Fruit fly (Drosophila melanogaster) whole organism, embryonic: ENCODE data around the gene dmrt11E.

Experiments used
- Aef1 ChIP-seq: fragments of 200-800 bp; sonication (Bioruptor generic); IDR thresholded peaks from 3 replicates; pipeline ENCODE4 v1.3.6; 2022; ENCODE audit warnings: missing biosample characterization, missing genetic modification characterization
- Blimp-1 ChIP-seq: fragments of 200-800 bp; sonication (Bioruptor generic); optimal IDR thresholded peaks from 3 replicates; lab custom pipeline; 2018; ENCODE audit warnings: missing biosample characterization, missing genetic modification characterization, mild to moderate bottlenecking, moderate library complexity, missing genetic modification reagents
- CG10462 ChIP-seq: fragments of 200-800 bp; sonication (Bioruptor generic); optimal IDR thresholded peaks from 2 replicates; lab custom pipeline; 2016; ENCODE audit warnings: missing biosample characterization, missing genetic modification characterization
- CG10654 ChIP-seq: fragments of 200-800 bp; sonication (Bioruptor generic); optimal IDR thresholded peaks from 2 replicates; lab custom pipeline; 2016; ENCODE audit warnings: missing biosample characterization, missing genetic modification characterization
- CG11247 ChIP-seq: fragments of 200-800 bp; sonication (Bioruptor generic); IDR thresholded peaks from 2 replicates; pipeline ENCODE4 v1.3.6; 2022; ENCODE audit warnings: missing biosample characterization, missing genetic modification characterization
- CG12236 ChIP-seq: fragments of 200-800 bp; sonication (Bioruptor generic); optimal IDR thresholded peaks from 2 replicates; lab custom pipeline; 2016; ENCODE audit warnings: missing biosample characterization, missing genetic modification characterization
- CG13624 ChIP-seq: fragments of 200-800 bp; sonication (Bioruptor generic); optimal IDR thresholded peaks from 2 replicates; lab custom pipeline; 2016; ENCODE audit warnings: missing biosample characterization, missing genetic modification characterization
- CG13775 ChIP-seq: fragments of 200-800 bp; sonication (Bioruptor generic); optimal IDR thresholded peaks from 3 replicates; lab custom pipeline; 2017; ENCODE audit warnings: missing biosample characterization, mild to moderate bottlenecking, missing genetic modification characterization
- CG14441 ChIP-seq: fragments of 200-800 bp; sonication (Bioruptor generic); IDR thresholded peaks from 2 replicates; pipeline ENCODE4 v1.3.6; 2022; ENCODE audit warnings: missing biosample characterization, missing genetic modification characterization
- CG15073 ChIP-seq: fragments of 200-800 bp; sonication (Bioruptor generic); optimal IDR thresholded peaks from 2 replicates; lab custom pipeline; 2016; ENCODE audit warnings: missing biosample characterization, missing genetic modification characterization
- CG17361 ChIP-seq: fragments of 200-800 bp; sonication (Bioruptor generic); IDR thresholded peaks from 3 replicates; pipeline ENCODE4 v1.3.6; 2022; ENCODE audit warnings: missing biosample characterization, missing genetic modification characterization
- CG17829 ChIP-seq: fragments of 200-800 bp; optimal IDR thresholded peaks from 2 replicates; lab custom pipeline; 2019; ENCODE audit warnings: missing biosample characterization, mild to moderate bottlenecking, missing genetic modification characterization, moderate library complexity
- CG31388 ChIP-seq: fragments of 200-800 bp; sonication (Bioruptor generic); optimal IDR thresholded peaks from 2 replicates; lab custom pipeline; 2016; ENCODE audit warnings: missing biosample characterization, missing genetic modification characterization
- CG3163 ChIP-seq: fragments of 200-800 bp; sonication (Bioruptor generic); optimal IDR thresholded peaks from 3 replicates; lab custom pipeline; 2016; ENCODE audit warnings: missing biosample characterization, missing genetic modification characterization
- CG32772 ChIP-seq: fragments of 200-800 bp; sonication (Bioruptor generic); IDR thresholded peaks from 2 replicates; pipeline ENCODE4 v1.3.6; 2022; ENCODE audit warnings: missing biosample characterization, missing genetic modification characterization
- CG33213 ChIP-seq: fragments of 200-800 bp; sonication (Bioruptor generic); optimal IDR thresholded peaks from 3 replicates; lab custom pipeline; 2016; ENCODE audit warnings: missing biosample characterization, missing genetic modification characterization
- CG33557 ChIP-seq: fragments of 200-800 bp; sonication (Bioruptor generic); optimal IDR thresholded peaks from 2 replicates; lab custom pipeline; 2019; ENCODE audit warnings: missing biosample characterization, mild to moderate bottlenecking, missing genetic modification characterization, moderate library complexity
- CG3407 ChIP-seq: fragments of 200-800 bp; sonication (Bioruptor generic); optimal IDR thresholded peaks from 2 replicates; lab custom pipeline; 2018; ENCODE audit warnings: missing biosample characterization, mild to moderate bottlenecking, missing genetic modification characterization
- CG4282 ChIP-seq: fragments of 200-800 bp; sonication (Bioruptor generic); optimal IDR thresholded peaks from 2 replicates; lab custom pipeline; 2016; ENCODE audit warnings: missing biosample characterization, missing genetic modification characterization
- CG6813 ChIP-seq: fragments of 200-800 bp; sonication (Bioruptor generic); optimal IDR thresholded peaks from 2 replicates; lab custom pipeline; 2017; ENCODE audit warnings: missing biosample characterization, missing genetic modification characterization, mild to moderate bottlenecking, moderate library complexity, missing genetic modification reagents
- CG7372 ChIP-seq: fragments of 200-800 bp; sonication (Bioruptor generic); IDR thresholded peaks from 2 replicates; pipeline ENCODE4 v1.3.6; 2022; ENCODE audit warnings: missing biosample characterization, missing genetic modification characterization
- CG7556 ChIP-seq: fragments of 200-800 bp; sonication (Bioruptor generic); optimal IDR thresholded peaks from 2 replicates; lab custom pipeline; 2017; ENCODE audit warnings: missing biosample characterization, mild to moderate bottlenecking, missing genetic modification characterization
- CG7786 ChIP-seq: fragments of 200-800 bp; sonication (Bioruptor generic); optimal IDR thresholded peaks from 2 replicates; lab custom pipeline; 2016; ENCODE audit warnings: missing biosample characterization, missing genetic modification characterization
- CG7963 ChIP-seq: fragments of 200-800 bp; sonication (Bioruptor generic); IDR thresholded peaks from 3 replicates; pipeline ENCODE4 v1.3.6; 2022; ENCODE audit warnings: missing biosample characterization, missing genetic modification characterization; ENCODE audit not compliant: partially characterized antibody
- CG9609 ChIP-seq: fragments of 200-800 bp; sonication (Bioruptor generic); optimal IDR thresholded peaks from 3 replicates; lab custom pipeline; 2016; ENCODE audit warnings: missing biosample characterization, missing genetic modification characterization
- CG9817 ChIP-seq: fragments of 200-800 bp; sonication (Bioruptor generic); optimal IDR thresholded peaks from 2 replicates; lab custom pipeline; 2018; ENCODE audit warnings: missing biosample characterization, mild to moderate bottlenecking, missing genetic modification characterization, moderate library complexity
- D19B ChIP-seq: fragments of 200-800 bp; sonication (Bioruptor generic); optimal IDR thresholded peaks from 2 replicates; lab custom pipeline; 2017; ENCODE audit warnings: missing biosample characterization, mild to moderate bottlenecking, missing genetic modification characterization
- Dad ChIP-seq: fragments of 200-800 bp; sonication (Bioruptor generic); optimal IDR thresholded peaks from 3 replicates; lab custom pipeline; 2016; ENCODE audit warnings: missing biosample characterization, missing genetic modification characterization
- Doc2 ChIP-seq: fragments of 200-800 bp; sonication (Bioruptor generic); IDR thresholded peaks from 2 replicates; pipeline ENCODE4 v1.3.6; 2022; ENCODE audit warnings: missing biosample characterization, missing genetic modification characterization
- Drgx ChIP-seq: fragments of 200-800 bp; sonication (Bioruptor generic); IDR thresholded peaks from 2 replicates; pipeline ENCODE4 v1.3.6; 2022; ENCODE audit warnings: missing biosample characterization, missing genetic modification characterization
- H15 ChIP-seq: fragments of 200-800 bp; sonication (Bioruptor generic); IDR thresholded peaks from 3 replicates; pipeline ENCODE4 v1.3.6; 2022; ENCODE audit warnings: missing biosample characterization, missing genetic modification characterization
- MBD-R2 ChIP-seq: fragments of 200-800 bp; sonication (Bioruptor generic); IDR thresholded peaks from 2 replicates; pipeline ENCODE4 v1.3.6; 2022; ENCODE audit warnings: missing biosample characterization, missing genetic modification characterization
- Mrtf ChIP-seq: fragments of 200-800 bp; sonication (Bioruptor generic); IDR thresholded peaks from 3 replicates; pipeline ENCODE4 v1.3.6; 2022; ENCODE audit warnings: missing biosample characterization, missing genetic modification characterization
- TFAM ChIP-seq: fragments of 200-800 bp; sonication (Bioruptor generic); optimal IDR thresholded peaks from 2 replicates; lab custom pipeline; 2017; ENCODE audit warnings: missing biosample characterization, missing genetic modification characterization, inconsistent platforms
- Vsx1 ChIP-seq: fragments of 200-800 bp; sonication (Bioruptor generic); optimal IDR thresholded peaks from 2 replicates; lab custom pipeline; 2017; ENCODE audit warnings: missing biosample characterization, mild to moderate bottlenecking, missing genetic modification characterization, missing genetic modification reagents
- Xbp1 ChIP-seq: fragments of 200-800 bp; sonication (Bioruptor generic); optimal IDR thresholded peaks from 3 replicates; lab custom pipeline; 2016; ENCODE audit warnings: missing biosample characterization, mild to moderate bottlenecking, missing genetic modification characterization
- ab ChIP-seq: fragments of 200-800 bp; sonication (Bioruptor generic); optimal IDR thresholded peaks from 2 replicates; lab custom pipeline; 2016; ENCODE audit warnings: missing biosample characterization, missing genetic modification characterization
- dmrt11E ChIP-seq: fragments of 200-800 bp; sonication (Bioruptor generic); optimal IDR thresholded peaks from 3 replicates; lab custom pipeline; 2018; ENCODE audit warnings: missing biosample characterization, mild to moderate bottlenecking, missing genetic modification characterization, moderate library complexity
- dysf ChIP-seq: fragments of 200-800 bp; sonication (Bioruptor generic); IDR thresholded peaks from 3 replicates; pipeline ENCODE4 v1.3.6; 2022; ENCODE audit warnings: missing biosample characterization, missing genetic modification characterization
- eve ChIP-seq, 2 experiments: fragments of >200 bp; optimal IDR thresholded peaks; 2 replicates each; lab custom pipeline; 2017; ENCODE audit warnings: missing biosample characterization in 2 of 2, missing genetic modification characterization in 2 of 2
- fd102C ChIP-seq: fragments of 200-800 bp; sonication (Bioruptor generic); optimal IDR thresholded peaks from 2 replicates; lab custom pipeline; 2018; ENCODE audit warnings: missing biosample characterization, mild to moderate bottlenecking, missing genetic modification characterization, moderate library complexity
- mirr ChIP-seq: fragments of 200-800 bp; sonication (Bioruptor generic); optimal IDR thresholded peaks from 3 replicates; lab custom pipeline; 2018; ENCODE audit warnings: missing biosample characterization, mild to moderate bottlenecking, missing genetic modification characterization
- oc ChIP-seq: fragments of 200-800 bp; sonication (Bioruptor generic); optimal IDR thresholded peaks from 2 replicates; lab custom pipeline; 2018; ENCODE audit warnings: missing biosample characterization, mild to moderate bottlenecking, missing genetic modification characterization, moderate library complexity
- pfk ChIP-seq: fragments of 200-800 bp; sonication (Bioruptor generic); optimal IDR thresholded peaks from 2 replicates; lab custom pipeline; 2018; ENCODE audit warnings: missing biosample characterization, mild to moderate bottlenecking, missing genetic modification characterization, moderate library complexity
- salm ChIP-seq: fragments of 200-800 bp; sonication (Bioruptor generic); optimal IDR thresholded peaks from 2 replicates; lab custom pipeline; 2018; ENCODE audit warnings: missing biosample characterization, mild to moderate bottlenecking, missing genetic modification characterization
- sim ChIP-seq: fragments of 200-800 bp; sonication (Bioruptor generic); IDR thresholded peaks from 2 replicates; pipeline ENCODE4 v1.3.6; 2022; ENCODE audit warnings: missing biosample characterization, missing genetic modification characterization
- tgo ChIP-seq: fragments of 200-800 bp; sonication (Bioruptor generic); IDR thresholded peaks from 3 replicates; pipeline ENCODE4 v1.3.6; 2022; ENCODE audit warnings: missing biosample characterization, missing genetic modification characterization
- toy ChIP-seq: fragments of 200-800 bp; sonication (Bioruptor generic); IDR thresholded peaks from 2 replicates; pipeline ENCODE4 v1.3.6; 2022; ENCODE audit warnings: missing biosample characterization, missing genetic modification characterization
- unpg ChIP-seq: fragments of 200-800 bp; sonication (Bioruptor generic); optimal IDR thresholded peaks from 3 replicates; lab custom pipeline; 2018; ENCODE audit warnings: missing biosample characterization, mild to moderate bottlenecking, missing genetic modification characterization, moderate library complexity
- wdn ChIP-seq: fragments of 200-800 bp; sonication (Bioruptor generic); IDR thresholded peaks from 2 replicates; pipeline ENCODE4 v1.3.6; 2022; ENCODE audit warnings: missing biosample characterization, missing genetic modification characterization
- wor ChIP-seq: fragments of 200-800 bp; sonication (Bioruptor generic); IDR thresholded peaks from 2 replicates; pipeline ENCODE4 v1.3.6; 2022; ENCODE audit warnings: missing biosample characterization, missing genetic modification characterization
- zf30C ChIP-seq: fragments of 200-800 bp; sonication (Bioruptor generic); optimal IDR thresholded peaks from 3 replicates; lab custom pipeline; 2018; ENCODE audit warnings: missing biosample characterization, mild to moderate bottlenecking, missing genetic modification characterization

dmrt11E gene

dm6 chrX:13383770-13384169, 15.8 kb downstream of the dmrt11E start (continued):
- TF ChIP-seq CG15073 (GFP tag; lab: Kevin White, UChicago), result peak; percentile 100
- TF ChIP-seq Doc2 (GFP tag; lab: Robert Waterston, UW), result no peak
- TF ChIP-seq Blimp-1 (GFP tag; lab: Kevin White, UChicago), result peak; percentile 20
- TF ChIP-seq CG3407 (GFP tag; lab: Kevin White, UChicago), result no peak
- peak; percentile 46 for TF ChIP-seq CG3163 (GFP tag; lab: Kevin White, UChicago)
- TF ChIP-seq unpg (GFP tag; lab: Kevin White, UChicago), result peak; percentile 32
- TF ChIP-seq toy, result no peak
- peak; percentile 17 for TF ChIP-seq CG13775
- TF ChIP-seq ab (GFP tag; lab: Kevin White, UChicago), result peak; percentile 40
- TF ChIP-seq oc (tag; lab: Kevin White, UChicago), result no peak
- TF ChIP-seq dysf, result no peak; the same call in 2 of the 3 replicates
- TF ChIP-seq H15, result no peak
- TF ChIP-seq salm (tag; lab: Kevin White, UChicago), result no peak
- TF ChIP-seq Xbp1 (GFP tag; lab: Kevin White, UChicago), result peak; percentile 69
- no peak for TF ChIP-seq wor (GFP tag; lab: Robert Waterston, UW)
- peak; percentile 41; the same call in 1 of the 2 replicates for TF ChIP-seq CG11247 (GFP tag; lab: Robert Waterston, UW)
- no peak for TF ChIP-seq CG7372 (GFP tag; lab: Robert Waterston, UW)
- no peak for TF ChIP-seq CG7556
- peak; percentile 59 for TF ChIP-seq CG9609 (GFP tag; lab: Kevin White, UChicago)
- no peak for TF ChIP-seq Mrtf (GFP tag; lab: Robert Waterston, UW)
- TF ChIP-seq CG6813 (GFP tag; lab: Kevin White, UChicago), result peak; percentile 21
- no peak for TF ChIP-seq dmrt11E (tag; lab: Kevin White, UChicago)
- TF ChIP-seq mirr (GFP tag; lab: Kevin White, UChicago), result peak; percentile 62
- no peak for TF ChIP-seq CG31388
- peak; percentile 42; the same call in 1 of the 2 replicates for TF ChIP-seq wdn (GFP tag; lab: Robert Waterston, UW)
- TF ChIP-seq Drgx (GFP tag; lab: Robert Waterston, UW), result peak; percentile 66
- no peak for TF ChIP-seq Vsx1 (GFP tag; lab: Kevin White, UChicago)
- no peak for TF ChIP-seq sim (GFP tag; lab: Robert Waterston, UW)
- TF ChIP-seq CG33557 (GFP tag; lab: Kevin White, UChicago), result peak; percentile 22
- peak; percentile 27 for TF ChIP-seq CG10654 (GFP tag; lab: Kevin White, UChicago)
- TF ChIP-seq tgo (GFP tag; lab: Robert Waterston, UW), result no peak
- TF ChIP-seq CG7963 (GFP tag; lab: Robert Waterston, UW), result no peak
- peak; percentile 11 for TF ChIP-seq pfk (GFP tag; lab: Kevin White, UChicago)
- no peak for TF ChIP-seq zf30C (GFP tag; lab: Kevin White, UChicago)
- peak; percentile 18 for TF ChIP-seq CG12236
- peak; percentile 52 for TF ChIP-seq CG14441 (GFP tag; lab: Robert Waterston, UW)
- peak; percentile 17 for TF ChIP-seq CG17829 (tag; lab: Kevin White, UChicago)
- TF ChIP-seq D19B (GFP tag; lab: Kevin White, UChicago), result no peak
- no peak for TF ChIP-seq CG10462 (GFP tag; lab: Kevin White, UChicago)
- peak in 1 of 2 experiments; percentile 82 for TF ChIP-seq eve (GFP tag; optimal IDR thresholded peaks at IDR 0.05; lab: Kevin White, UChicago)
- peak; percentile 70 for TF ChIP-seq CG13624 (GFP tag; lab: Kevin White, UChicago)
- TF ChIP-seq CG9817, result peak; percentile 1
- TF ChIP-seq Aef1 (GFP tag; lab: Robert Waterston, UW), result peak; percentile 42; the same call in 2 of the 3 replicates
- TF ChIP-seq fd102C (GFP tag; lab: Kevin White, UChicago), result no peak
- peak; percentile 33 for TF ChIP-seq CG33213 (GFP tag; lab: Kevin White, UChicago)
- TF ChIP-seq CG7786, result peak; percentile 48
- peak; percentile 13 for TF ChIP-seq Dad (GFP tag; lab: Kevin White, UChicago)
- TF ChIP-seq MBD-R2 (GFP tag; lab: Robert Waterston, UW), result peak; percentile 70
- TF ChIP-seq CG4282, result no peak
- no peak for TF ChIP-seq CG17361 (GFP tag; lab: Robert Waterston, UW)
- TF ChIP-seq TFAM (GFP tag; lab: Kevin White, UChicago), result no peak
- TF ChIP-seq CG32772 (GFP tag; lab: Robert Waterston, UW), result peak; percentile 38; the same call in 1 of the 2 replicates
